Fruit fly (Drosophila melanogaster) whole organism, embryonic: Measurements from ENCODE around the gene Jarid2.

Experiments
- Adf1 ChIP-seq: fragments of 200-800 bp; sonication (Bioruptor generic); IDR thresholded peaks from 2 replicates; pipeline ENCODE4 v1.3.6; 2022; ENCODE audit warnings: missing biosample characterization, missing genetic modification characterization
- CG10366 ChIP-seq: fragments of 200-800 bp; sonication (Bioruptor generic); IDR thresholded peaks from 2 replicates; pipeline ENCODE4 v1.3.6; 2022; ENCODE audit warnings: missing biosample characterization, missing genetic modification characterization
- CG10431 ChIP-seq: fragments of 200-800 bp; sonication (Bioruptor generic); optimal IDR thresholded peaks from 3 replicates; lab custom pipeline; 2018; ENCODE audit warnings: missing biosample characterization, mild to moderate bottlenecking, missing genetic modification characterization
- CG11085 ChIP-seq: fragments of 200-800 bp; sonication (Bioruptor generic); IDR thresholded peaks from 2 replicates; pipeline ENCODE4 v1.3.6; 2022; ENCODE audit warnings: missing biosample characterization, missing genetic modification characterization
- CG11504 ChIP-seq: fragments of 200-800 bp; sonication (Bioruptor generic); optimal IDR thresholded peaks from 3 replicates; lab custom pipeline; 2019; ENCODE audit warnings: missing biosample characterization, mild to moderate bottlenecking, missing genetic modification characterization, moderate library complexity
- CG12071 ChIP-seq: fragments of 200-800 bp; sonication (Bioruptor generic); optimal IDR thresholded peaks from 3 replicates; lab custom pipeline; 2018; ENCODE audit warnings: missing biosample characterization, mild to moderate bottlenecking, missing genetic modification characterization
- CG12391 ChIP-seq: fragments of 200-800 bp; sonication (Bioruptor generic); optimal IDR thresholded peaks from 3 replicates; lab custom pipeline; 2018; ENCODE audit warnings: missing biosample characterization, mild to moderate bottlenecking, missing genetic modification characterization, moderate library complexity
- CG12769 ChIP-seq: fragments of 200-800 bp; sonication (Bioruptor generic); optimal IDR thresholded peaks from 2 replicates; lab custom pipeline; 2019; ENCODE audit warnings: missing biosample characterization, mild to moderate bottlenecking, missing genetic modification characterization, moderate library complexity
- CG13287 ChIP-seq: fragments of 200-800 bp; sonication (Bioruptor generic); IDR thresholded peaks from 2 replicates; pipeline ENCODE4 v1.3.6; 2022; ENCODE audit warnings: missing biosample characterization, missing genetic modification characterization; ENCODE audit not compliant: partially characterized antibody
- CG13894 ChIP-seq: fragments of 200-800 bp; sonication (Bioruptor generic); optimal IDR thresholded peaks from 3 replicates; lab custom pipeline; 2018; ENCODE audit warnings: missing biosample characterization, mild to moderate bottlenecking, missing genetic modification characterization, moderate library complexity
- CG17361 ChIP-seq: fragments of 200-800 bp; sonication (Bioruptor generic); IDR thresholded peaks from 3 replicates; pipeline ENCODE4 v1.3.6; 2022; ENCODE audit warnings: missing biosample characterization, missing genetic modification characterization
- CG18599 ChIP-seq: fragments of 200-800 bp; sonication (Bioruptor generic); optimal IDR thresholded peaks from 3 replicates; lab custom pipeline; 2017; ENCODE audit warnings: missing biosample characterization, missing genetic modification characterization, mild to moderate bottlenecking, moderate library complexity, missing genetic modification reagents
- CG2678 ChIP-seq: fragments of 200-800 bp; sonication (Bioruptor generic); optimal IDR thresholded peaks from 3 replicates; lab custom pipeline; 2019; ENCODE audit warnings: missing biosample characterization, mild to moderate bottlenecking, missing genetic modification characterization, moderate library complexity
- CG30431 ChIP-seq: fragments of 200-800 bp; sonication (Bioruptor generic); optimal IDR thresholded peaks from 2 replicates; lab custom pipeline; 2017; ENCODE audit warnings: missing biosample characterization, missing genetic modification characterization
- CG34422 ChIP-seq: fragments of 200-800 bp; sonication (Bioruptor generic); IDR thresholded peaks from 3 replicates; pipeline ENCODE4 v1.3.6; 2022; ENCODE audit warnings: missing biosample characterization, missing genetic modification characterization
- CG4360 ChIP-seq: fragments of 200-800 bp; sonication (Bioruptor generic); IDR thresholded peaks from 2 replicates; pipeline ENCODE4 v1.3.6; 2022; ENCODE audit warnings: missing biosample characterization, missing genetic modification characterization
- CG6654 ChIP-seq: fragments of 200-800 bp; sonication (Bioruptor generic); optimal IDR thresholded peaks from 2 replicates; lab custom pipeline; 2017; ENCODE audit warnings: missing biosample characterization, mild to moderate bottlenecking, missing genetic modification characterization
- CG6683 ChIP-seq: fragments of 200-800 bp; sonication (Bioruptor generic); optimal IDR thresholded peaks from 2 replicates; lab custom pipeline; 2017; ENCODE audit warnings: missing biosample characterization, mild to moderate bottlenecking, missing genetic modification characterization, missing genetic modification reagents
- CG6689 ChIP-seq: fragments of 200-800 bp; sonication (Bioruptor generic); IDR thresholded peaks from 2 replicates; pipeline ENCODE4 v1.3.6; 2022; ENCODE audit warnings: missing biosample characterization, missing genetic modification characterization
- CG7372 ChIP-seq: fragments of 200-800 bp; sonication (Bioruptor generic); IDR thresholded peaks from 2 replicates; pipeline ENCODE4 v1.3.6; 2022; ENCODE audit warnings: missing biosample characterization, missing genetic modification characterization
- CG7987 ChIP-seq: fragments of 200-800 bp; sonication (Bioruptor generic); optimal IDR thresholded peaks from 2 replicates; lab custom pipeline; 2018; ENCODE audit warnings: missing biosample characterization, mild to moderate bottlenecking, missing genetic modification characterization, moderate library complexity
- CG8924 ChIP-seq: fragments of 200-800 bp; optimal IDR thresholded peaks from 3 replicates; lab custom pipeline; 2019; ENCODE audit warnings: missing biosample characterization, mild to moderate bottlenecking, missing genetic modification characterization, moderate library complexity
- CG9727 ChIP-seq: fragments of 200-800 bp; sonication (Bioruptor generic); optimal IDR thresholded peaks from 3 replicates; lab custom pipeline; 2017; ENCODE audit warnings: missing biosample characterization, mild to moderate bottlenecking, missing genetic modification characterization
- CG9932 ChIP-seq: fragments of 200-800 bp; sonication (Bioruptor generic); IDR thresholded peaks from 2 replicates; pipeline ENCODE4 v1.3.6; 2022; ENCODE audit warnings: missing biosample characterization, missing genetic modification characterization
- Dfd ChIP-seq, 2 experiments: fragments of >200 bp; optimal IDR thresholded peaks; 2 replicates each; lab custom pipeline; 2017; ENCODE audit warnings: missing biosample characterization in 2 of 2, missing genetic modification characterization in 2 of 2
- HLH3B ChIP-seq: fragments of 200-800 bp; sonication (Bioruptor generic); IDR thresholded peaks from 2 replicates; pipeline ENCODE4 v1.3.6; 2022; ENCODE audit warnings: missing biosample characterization, missing genetic modification characterization
- HLH54F ChIP-seq: fragments of 200-800 bp; sonication (Bioruptor generic); optimal IDR thresholded peaks from 3 replicates; lab custom pipeline; 2016; ENCODE audit warnings: missing biosample characterization, missing genetic modification characterization
- Hsf ChIP-seq: fragments of 200-800 bp; sonication (Bioruptor generic); optimal IDR thresholded peaks from 3 replicates; lab custom pipeline; 2016; ENCODE audit warnings: missing biosample characterization, missing genetic modification characterization
- Max ChIP-seq: fragments of 200-800 bp; sonication (Bioruptor generic); optimal IDR thresholded peaks from 2 replicates; lab custom pipeline; 2016; ENCODE audit warnings: missing biosample characterization, mild to moderate bottlenecking, missing genetic modification characterization
- Oaz ChIP-seq: fragments of 200-800 bp; sonication (Bioruptor generic); IDR thresholded peaks from 2 replicates; pipeline ENCODE4 v1.3.6; 2022; ENCODE audit warnings: missing biosample characterization, missing genetic modification characterization
- Ravus ChIP-seq: fragments of 200-800 bp; sonication (Bioruptor generic); IDR thresholded peaks from 2 replicates; pipeline ENCODE4 v1.3.6; 2022; ENCODE audit warnings: missing biosample characterization, missing genetic modification characterization
- Sox100B ChIP-seq: fragments of 200-800 bp; sonication (Bioruptor generic); optimal IDR thresholded peaks from 3 replicates; lab custom pipeline; 2018; ENCODE audit warnings: missing biosample characterization, mild to moderate bottlenecking, missing genetic modification characterization
- Ssrp ChIP-seq: fragments of 200-800 bp; sonication (Bioruptor generic); optimal IDR thresholded peaks from 2 replicates; lab custom pipeline; 2018; ENCODE audit warnings: missing biosample characterization, mild to moderate bottlenecking, missing genetic modification characterization, moderate library complexity
- TFAM ChIP-seq: fragments of 200-800 bp; sonication (Bioruptor generic); optimal IDR thresholded peaks from 2 replicates; lab custom pipeline; 2017; ENCODE audit warnings: missing biosample characterization, missing genetic modification characterization, inconsistent platforms
- Vsx1 ChIP-seq: fragments of 200-800 bp; sonication (Bioruptor generic); optimal IDR thresholded peaks from 2 replicates; lab custom pipeline; 2017; ENCODE audit warnings: missing biosample characterization, mild to moderate bottlenecking, missing genetic modification characterization, missing genetic modification reagents
- bigmax ChIP-seq: fragments of 200-800 bp; sonication (Bioruptor generic); optimal IDR thresholded peaks from 2 replicates; lab custom pipeline; 2018; ENCODE audit warnings: missing biosample characterization, mild to moderate bottlenecking, missing genetic modification characterization
- br ChIP-seq: fragments of >200 bp; optimal IDR thresholded peaks from 2 replicates; lab custom pipeline; 2017
- cg ChIP-seq: fragments of 200-800 bp; sonication (Bioruptor generic); optimal IDR thresholded peaks from 3 replicates; lab custom pipeline; 2019; ENCODE audit warnings: missing biosample characterization, mild to moderate bottlenecking, missing genetic modification characterization, moderate library complexity
- crol ChIP-seq: fragments of 200-800 bp; sonication (Bioruptor generic); IDR thresholded peaks from 2 replicates; pipeline ENCODE4 v1.3.6; 2022; ENCODE audit warnings: missing biosample characterization, missing genetic modification characterization
- dimm ChIP-seq: fragments of 200-800 bp; sonication (Bioruptor generic); IDR thresholded peaks from 2 replicates; pipeline ENCODE4 v1.3.6; 2022; ENCODE audit warnings: missing biosample characterization, missing genetic modification characterization
- dpn ChIP-seq, 2 experiments: fragments of 200-800 bp; sonication (Bioruptor generic); optimal IDR thresholded peaks; 3 replicates each; lab custom pipeline; 2016; ENCODE audit warnings: missing biosample characterization in 2 of 2, missing genetic modification characterization in 2 of 2
- gsb ChIP-seq: fragments of 200-800 bp; sonication (Bioruptor generic); IDR thresholded peaks from 2 replicates; pipeline ENCODE4 v1.3.6; 2022; ENCODE audit warnings: missing biosample characterization, missing genetic modification characterization
- inv ChIP-seq: fragments of 200-800 bp; sonication (Bioruptor generic); IDR thresholded peaks from 2 replicates; pipeline ENCODE4 v1.3.6; 2022; ENCODE audit warnings: missing biosample characterization, missing genetic modification characterization; ENCODE audit not compliant: partially characterized antibody
- jing ChIP-seq: fragments of 200-800 bp; sonication (Bioruptor generic); optimal IDR thresholded peaks from 2 replicates; lab custom pipeline; 2018; ENCODE audit warnings: missing biosample characterization, mild to moderate bottlenecking, missing genetic modification characterization
- klu ChIP-seq: fragments of 200-800 bp; sonication (Bioruptor generic); IDR thresholded peaks from 2 replicates; pipeline ENCODE4 v1.3.6; 2022; ENCODE audit warnings: missing biosample characterization, missing genetic modification characterization
- onecut ChIP-seq: fragments of 200-800 bp; sonication (Bioruptor generic); IDR thresholded peaks from 2 replicates; pipeline ENCODE4 v1.3.6; 2022; ENCODE audit warnings: missing biosample characterization, missing genetic modification characterization
- p53 ChIP-seq: fragments of 200-800 bp; sonication (Bioruptor generic); optimal IDR thresholded peaks from 2 replicates; lab custom pipeline; 2016; ENCODE audit warnings: missing biosample characterization, missing genetic modification characterization
- pum ChIP-seq: fragments of 200-800 bp; sonication (Bioruptor generic); optimal IDR thresholded peaks from 2 replicates; lab custom pipeline; 2016; ENCODE audit warnings: missing biosample characterization, missing genetic modification characterization
- ro ChIP-seq: fragments of 200-800 bp; sonication (Bioruptor generic); IDR thresholded peaks from 2 replicates; pipeline ENCODE4 v1.3.6; 2022; ENCODE audit warnings: missing biosample characterization, missing genetic modification characterization
- slp2 ChIP-seq: fragments of 200-800 bp; sonication (Bioruptor generic); optimal IDR thresholded peaks from 2 replicates; lab custom pipeline; 2016; ENCODE audit warnings: missing biosample characterization, missing genetic modification characterization
- tap ChIP-seq: fragments of 200-800 bp; optimal IDR thresholded peaks from 3 replicates; lab custom pipeline; 2019; ENCODE audit warnings: missing biosample characterization, mild to moderate bottlenecking, missing genetic modification characterization, moderate library complexity
- zfh1 ChIP-seq: fragments of 200-800 bp; sonication (Bioruptor generic); IDR thresholded peaks from 3 replicates; pipeline ENCODE4 v1.3.6; 2022; ENCODE audit warnings: missing biosample characterization, missing genetic modification characterization

Jarid2 gene

DNA sequence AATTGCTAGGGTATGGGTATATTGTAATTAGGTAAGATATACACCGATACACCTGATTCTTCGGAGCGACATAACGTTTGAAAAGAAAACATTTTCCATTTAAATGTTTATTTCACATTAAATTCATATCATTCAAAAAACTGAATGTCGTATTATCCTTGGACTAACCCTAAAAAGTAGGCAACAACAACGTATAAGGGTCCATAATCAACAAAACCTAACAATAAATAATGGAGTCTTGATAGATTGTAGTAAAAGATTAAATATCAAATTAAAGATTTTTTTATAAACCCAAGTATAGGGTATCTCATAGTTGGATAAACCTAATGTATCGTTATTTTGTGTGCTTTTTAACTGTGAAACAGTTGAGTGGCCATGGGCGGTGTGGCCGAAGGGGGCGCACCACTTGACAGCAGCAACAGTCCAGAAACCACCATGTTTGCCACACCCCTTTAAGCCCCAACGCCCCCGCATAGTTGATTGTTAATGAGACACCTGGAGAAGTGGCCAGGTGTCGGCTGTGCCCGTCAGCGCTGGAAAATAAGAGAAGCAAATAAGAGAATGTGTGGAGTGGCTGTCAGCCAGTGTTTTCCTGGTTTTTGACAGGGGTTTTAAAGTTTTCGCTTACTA, 8.5 kb upstream of the Jarid2 start (continued):
- TF ChIP-seq CG6689 (GFP tag; lab: Robert Waterston, UW): no peak
- no peak for TF ChIP-seq inv (GFP tag; lab: Robert Waterston, UW)
- TF ChIP-seq CG12071 (GFP tag; lab: Kevin White, UChicago): no peak
- TF ChIP-seq CG12769: peak; percentile 27
- peak; percentile 35 for TF ChIP-seq CG12391 (tag; lab: Kevin White, UChicago)
- TF ChIP-seq Oaz (GFP tag; lab: Robert Waterston, UW): no peak
- no peak for TF ChIP-seq Dfd (GFP tag; optimal IDR thresholded peaks at IDR 0.05; lab: Kevin White, UChicago)
- TF ChIP-seq Adf1 (GFP tag; lab: Robert Waterston, UW): no peak
- no peak for TF ChIP-seq CG4360
- no peak for TF ChIP-seq HLH3B (GFP tag; lab: Robert Waterston, UW)
- no peak for TF ChIP-seq jing (GFP tag; lab: Kevin White, UChicago)
- TF ChIP-seq CG11504 (tag; lab: Kevin White, UChicago): peak; percentile 66
- TF ChIP-seq pum (GFP tag; lab: Kevin White, UChicago): peak; percentile 25
- peak; percentile 73 for TF ChIP-seq CG2678 (tag; lab: Kevin White, UChicago)
- no peak for TF ChIP-seq CG10366
- no peak for TF ChIP-seq TFAM (GFP tag; lab: Kevin White, UChicago)
- no peak for TF ChIP-seq Ravus
- TF ChIP-seq CG18599 (GFP tag; lab: Kevin White, UChicago): peak; percentile 43
- no peak for TF ChIP-seq CG6683
- TF ChIP-seq Hsf (GFP tag; lab: Kevin White, UChicago): peak; percentile 37
- no peak for TF ChIP-seq CG10431
- TF ChIP-seq Ssrp (tag; lab: Kevin White, UChicago): peak; percentile 34
- peak; percentile 60 for TF ChIP-seq CG17361 (GFP tag; lab: Robert Waterston, UW)
- TF ChIP-seq dimm (GFP tag; lab: Robert Waterston, UW): no peak
- no peak for TF ChIP-seq ro (GFP tag; lab: Robert Waterston, UW)
- TF ChIP-seq Vsx1 (GFP tag; lab: Kevin White, UChicago): peak; percentile 14
- TF ChIP-seq p53 (GFP tag; lab: Kevin White, UChicago): no peak

DNA sequence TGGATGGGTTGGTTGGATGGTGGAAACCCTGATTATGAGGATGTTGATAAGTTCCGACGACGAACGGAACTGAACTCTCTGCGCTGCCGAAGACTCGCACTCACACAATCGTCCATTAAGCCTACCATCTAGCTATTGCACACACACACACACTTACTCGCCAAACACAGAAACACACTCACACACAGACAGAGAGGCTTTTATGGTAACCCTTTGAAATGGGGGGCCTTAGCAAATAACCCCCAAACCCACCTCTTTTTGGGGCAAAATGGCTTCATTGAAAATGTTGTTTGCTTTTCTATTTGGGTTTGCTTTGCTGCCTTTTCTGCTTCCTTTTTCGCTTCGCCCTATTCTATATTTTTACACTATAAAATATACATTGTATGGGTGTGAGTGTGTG, 7.8 kb upstream of the Jarid2 start:
- TF ChIP-seq Max (no peak), zfh1 (no peak), slp2 (no peak), br (lab: Kevin White, UChicago) (no peak), gsb (no peak), crol (GFP tag; lab: Robert Waterston, UW) (no peak), bigmax (GFP tag; lab: Kevin White, UChicago) (no peak), CG11085 (no peak), tap (no peak), CG30431 (GFP tag; lab: Kevin White, UChicago) (no peak), klu (GFP tag; lab: Robert Waterston, UW) (no peak), CG7987 (GFP tag; lab: Kevin White, UChicago) (no peak), HLH54F (GFP tag; lab: Kevin White, UChicago) (no peak), Sox100B (GFP tag; lab: Kevin White, UChicago) (no peak), CG9932 (no peak), CG7372 (GFP tag; lab: Robert Waterston, UW) (no peak), CG6654 (GFP tag; lab: Kevin White, UChicago) (no peak), dpn (GFP tag; optimal IDR thresholded peaks at IDR 0.05; lab: Kevin White, UChicago) (no peak), CG8924 (tag; lab: Kevin White, UChicago) (no peak), CG13287 (no peak), CG9727 (GFP tag; lab: Kevin White, UChicago) (no peak), CG34422 (no peak), cg (GFP tag; lab: Kevin White, UChicago) (peak; percentile 59), CG13894 (peak; percentile 19), onecut (GFP tag; lab: Robert Waterston, UW) (no peak)
